Worm (Caenorhabditis elegans) whole organism, L2 larva: ENCODE results near the gene npr-34.

Experiments
- C34F6.9 ChIP-seq: fragments of 150-350 bp; optimal IDR thresholded peaks from 2 replicates; lab custom pipeline; 2014; ENCODE audit warnings: missing biosample characterization, missing genetic modification characterization
- R02D3.7 ChIP-seq: fragments of 150-350 bp; optimal IDR thresholded peaks from 2 replicates; lab custom pipeline; 2014; ENCODE audit warnings: missing biosample characterization, missing genetic modification characterization
- Y55F3AM.14 ChIP-seq: fragments of 200-800 bp; sonication (Bioruptor generic); optimal IDR thresholded peaks from 2 replicates; lab custom pipeline; 2018; ENCODE audit warnings: mild to moderate bottlenecking, missing genetic modification characterization, missing compliant biosample characterization
- ZK546.5 ChIP-seq: sonication (generic microtip); optimal IDR thresholded peaks from 2 replicates; lab custom pipeline; 2017; ENCODE audit warnings: missing biosample characterization, missing genetic modification characterization
- alr-1 ChIP-seq: fragments of 150-350 bp; optimal IDR thresholded peaks from 2 replicates; lab custom pipeline; 2014; ENCODE audit warnings: missing biosample characterization, missing genetic modification characterization
- aly-2 ChIP-seq: fragments of 150-350 bp; optimal IDR thresholded peaks from 2 replicates; lab custom pipeline; 2014; ENCODE audit warnings: missing biosample characterization, missing genetic modification characterization
- ama-1 ChIP-seq: fragments of 150-350 bp; optimal IDR thresholded peaks from 2 replicates; lab custom pipeline; 2018; ENCODE audit warnings: inconsistent platforms
- blmp-1 ChIP-seq: sonication (generic microtip); optimal IDR thresholded peaks from 2 replicates; lab custom pipeline; 2017; ENCODE audit warnings: missing genetic modification characterization, mild to moderate bottlenecking, missing compliant biosample characterization, antibody characterized with exemption, moderate library complexity; ENCODE audit not compliant: insufficient read depth
- ceh-16 ChIP-seq: fragments of 150-350 bp; optimal IDR thresholded peaks from 2 replicates; lab custom pipeline; 2014; ENCODE audit warnings: missing biosample characterization, missing genetic modification characterization
- dmd-4 ChIP-seq: sonication (generic microtip); optimal IDR thresholded peaks from 2 replicates; lab custom pipeline; 2017; ENCODE audit warnings: missing biosample characterization, missing genetic modification characterization
- egl-27 ChIP-seq: sonication (generic microtip); optimal IDR thresholded peaks from 3 replicates; lab custom pipeline; 2017; ENCODE audit warnings: missing biosample characterization, missing genetic modification reagents, missing genetic modification characterization
- elt-1 ChIP-seq: fragments of 150-350 bp; optimal IDR thresholded peaks from 2 replicates; lab custom pipeline; 2014; ENCODE audit warnings: missing biosample characterization, missing genetic modification characterization
- fos-1 ChIP-seq: fragments of 150-350 bp; optimal IDR thresholded peaks from 2 replicates; lab custom pipeline; 2014; ENCODE audit warnings: missing biosample characterization, missing genetic modification characterization
- gmeb-1 ChIP-seq: fragments of 150-350 bp; optimal IDR thresholded peaks from 2 replicates; lab custom pipeline; 2014; ENCODE audit warnings: missing biosample characterization, missing genetic modification characterization
- lin-11 ChIP-seq: fragments of 150-350 bp; sonication (generic microtip); optimal IDR thresholded peaks from 2 replicates; lab custom pipeline; 2014; ENCODE audit warnings: missing biosample characterization, missing genetic modification characterization, inconsistent platforms, mixed read lengths
- lsy-2 ChIP-seq, 2 experiments: fragments of 150-350 bp in 1 of 2; sonication (generic microtip) in 1 of 2; optimal IDR thresholded peaks; 2 replicates each; lab custom pipeline; 2014 to 2017; ENCODE audit warnings: missing biosample characterization in 2 of 2, missing genetic modification characterization in 2 of 2
- mab-5 ChIP-seq: fragments of 150-350 bp; optimal IDR thresholded peaks from 2 replicates; lab custom pipeline; 2014; ENCODE audit warnings: missing biosample characterization, missing genetic modification characterization
- mbf-1 ChIP-seq: sonication (generic microtip); optimal IDR thresholded peaks from 2 replicates; lab custom pipeline; 2017; ENCODE audit warnings: missing biosample characterization, missing genetic modification characterization
- mdl-1 ChIP-seq, 2 experiments: fragments of 150-350 bp in 1 of 2; sonication (generic microtip) in 1 of 2; optimal IDR thresholded peaks; 2 replicates each; lab custom pipeline; 2017; ENCODE audit warnings: missing biosample characterization in 2 of 2, missing genetic modification characterization in 2 of 2
- nhr-10 ChIP-seq: sonication (generic microtip); optimal IDR thresholded peaks from 2 replicates; lab custom pipeline; 2017; ENCODE audit warnings: missing biosample characterization, missing genetic modification characterization
- nhr-11 ChIP-seq: fragments of 150-350 bp; optimal IDR thresholded peaks from 2 replicates; lab custom pipeline; 2014; ENCODE audit warnings: missing biosample characterization, missing genetic modification characterization
- nhr-129 ChIP-seq: fragments of 150-350 bp; optimal IDR thresholded peaks from 2 replicates; lab custom pipeline; 2014; ENCODE audit warnings: missing biosample characterization, missing genetic modification characterization
- nhr-21 ChIP-seq: fragments of 150-350 bp; optimal IDR thresholded peaks from 2 replicates; lab custom pipeline; 2014; ENCODE audit warnings: missing biosample characterization, missing genetic modification characterization
- nhr-23 ChIP-seq: fragments of 150-350 bp; optimal IDR thresholded peaks from 2 replicates; lab custom pipeline; 2014; ENCODE audit warnings: missing biosample characterization, missing genetic modification reagents, missing genetic modification characterization
- nhr-237 ChIP-seq: fragments of 150-350 bp; optimal IDR thresholded peaks from 2 replicates; lab custom pipeline; 2014; ENCODE audit warnings: missing biosample characterization, missing genetic modification characterization
- nhr-6 ChIP-seq: fragments of 150-350 bp; optimal IDR thresholded peaks from 2 replicates; lab custom pipeline; 2014; ENCODE audit warnings: missing biosample characterization, missing genetic modification characterization
- nhr-77 ChIP-seq: fragments of 150-350 bp; optimal IDR thresholded peaks from 2 replicates; lab custom pipeline; 2014; ENCODE audit warnings: missing biosample characterization, missing genetic modification characterization
- peb-1 ChIP-seq: fragments of 150-350 bp; optimal IDR thresholded peaks from 2 replicates; lab custom pipeline; 2014; ENCODE audit warnings: missing biosample characterization, missing genetic modification characterization
- skn-1 ChIP-seq: sonication (generic microtip); optimal IDR thresholded peaks from 2 replicates; lab custom pipeline; 2017; ENCODE audit warnings: missing biosample characterization, missing genetic modification characterization
- snpc-4 ChIP-seq: fragments of 150-350 bp; optimal IDR thresholded peaks from 2 replicates; lab custom pipeline; 2014; ENCODE audit warnings: missing biosample characterization, missing genetic modification characterization
- unc-39 ChIP-seq: fragments of 150-350 bp; optimal IDR thresholded peaks from 2 replicates; lab custom pipeline; 2014; ENCODE audit warnings: missing biosample characterization, missing genetic modification characterization
- unc-55 ChIP-seq: fragments of 150-350 bp; sonication (generic microtip); optimal IDR thresholded peaks from 3 replicates; lab custom pipeline; 2014; ENCODE audit warnings: missing biosample characterization, missing genetic modification reagents, missing genetic modification characterization
- unc-62 ChIP-seq: fragments of 150-350 bp; optimal IDR thresholded peaks from 2 replicates; lab custom pipeline; 2014; ENCODE audit warnings: missing biosample characterization, missing genetic modification reagents, missing genetic modification characterization
- ztf-1 ChIP-seq: fragments of 200-800 bp; sonication (Bioruptor generic); conservative IDR thresholded peaks from 2 replicates; pipeline ENCODE4 v1.3.6; 2022; ENCODE audit warnings: missing genetic modification characterization, missing compliant biosample characterization
- ztf-11 ChIP-seq: sonication (generic microtip); optimal IDR thresholded peaks from 2 replicates; lab custom pipeline; 2017; ENCODE audit warnings: missing biosample characterization, missing genetic modification characterization

npr-34 gene

DNA sequence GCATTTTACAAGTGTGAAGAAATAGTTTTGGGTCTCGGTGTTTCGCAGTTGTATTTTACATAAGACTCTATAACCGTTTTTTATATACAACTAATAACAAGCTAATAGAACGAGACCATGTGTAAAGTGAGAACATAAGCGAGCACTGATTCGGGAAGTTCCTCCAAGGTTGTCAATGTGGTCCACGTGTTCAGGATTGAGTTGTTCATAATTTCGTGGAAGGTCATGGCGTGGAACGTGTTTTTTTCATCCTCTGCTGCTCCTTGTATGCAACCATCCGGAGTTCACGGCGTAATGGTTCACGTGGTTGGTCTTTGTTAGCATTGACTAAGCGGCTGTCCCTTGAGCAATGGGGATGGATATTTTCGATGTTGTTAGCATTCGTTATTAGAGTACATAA is 10.9 kb downstream of the npr-34 start:
- TF ChIP-seq nhr-129 (no peak), ceh-16 (tag; lab: Kevin White, UChicago) (no peak), gmeb-1 (tag; lab: Kevin White, UChicago) (no peak), fos-1 (tag; lab: Kevin White, UChicago) (no peak), ama-1 (no peak), nhr-10 (tag; lab: Kevin White, UChicago) (no peak), mab-5 (no peak), alr-1 (tag; lab: Kevin White, UChicago) (no peak), snpc-4 (tag; lab: Kevin White, UChicago) (no peak), Y55F3AM.14 (no peak), nhr-21 (tag; lab: Kevin White, UChicago) (no peak), peb-1 (tag; lab: Kevin White, UChicago) (no peak), egl-27 (tag; lab: Kevin White, UChicago) (no peak), unc-55 (no peak), R02D3.7 (tag; lab: Kevin White, UChicago) (no peak), blmp-1 (tag; lab: Kevin White, UChicago) (no peak)

DNA sequence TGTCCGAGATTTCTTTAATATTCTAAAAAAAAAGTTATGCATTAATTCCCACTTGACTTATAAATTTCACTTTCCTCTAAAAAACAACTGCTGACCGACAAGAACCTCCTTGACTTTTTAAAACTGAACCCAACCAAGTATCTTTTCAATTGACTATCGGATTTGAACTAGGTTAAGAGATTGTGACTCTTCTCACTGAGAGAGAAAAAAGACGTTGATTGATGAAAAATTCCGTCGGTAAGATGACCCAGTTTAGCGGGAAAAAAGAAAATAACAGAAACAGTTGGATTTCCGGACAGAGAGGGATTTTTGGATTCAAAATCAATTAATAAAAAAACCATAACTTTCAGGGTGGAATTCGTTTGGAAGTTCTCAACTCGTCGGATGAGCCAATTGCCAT is 32.6 kb downstream of the npr-34 start:
- no peak for TF ChIP-seq unc-55
- TF ChIP-seq elt-1, result no peak
- no peak for TF ChIP-seq aly-2 (tag; lab: Kevin White, UChicago)
- TF ChIP-seq nhr-237, result no peak
- no peak for TF ChIP-seq R02D3.7 (tag; lab: Kevin White, UChicago)
- no peak for TF ChIP-seq nhr-23
- TF ChIP-seq ZK546.5 (tag; lab: Kevin White, UChicago), result no peak
- TF ChIP-seq nhr-77, result no peak
- no peak for TF ChIP-seq blmp-1 (tag; lab: Kevin White, UChicago)
- no peak for TF ChIP-seq fos-1 (tag; lab: Kevin White, UChicago)
- TF ChIP-seq nhr-6 (tag; lab: Kevin White, UChicago), result no peak
- no peak for TF ChIP-seq nhr-11 (tag; lab: Kevin White, UChicago)
- no peak for TF ChIP-seq gmeb-1 (tag; lab: Kevin White, UChicago)
- TF ChIP-seq skn-1 (tag; lab: Kevin White, UChicago), result no peak
- TF ChIP-seq lsy-2 (tag; optimal IDR thresholded peaks at IDR 0.05; lab: Kevin White, UChicago), result no peak
- no peak for TF ChIP-seq unc-39 (tag; lab: Kevin White, UChicago)
- TF ChIP-seq mdl-1 (tag; optimal IDR thresholded peaks at IDR 0.05; lab: Kevin White, UChicago), result no peak
- TF ChIP-seq unc-62 (GFP tag; lab: Kevin White, UChicago), result no peak
- TF ChIP-seq mbf-1 (tag; lab: Kevin White, UChicago), result no peak
- TF ChIP-seq alr-1 (tag; lab: Kevin White, UChicago), result no peak

DNA sequence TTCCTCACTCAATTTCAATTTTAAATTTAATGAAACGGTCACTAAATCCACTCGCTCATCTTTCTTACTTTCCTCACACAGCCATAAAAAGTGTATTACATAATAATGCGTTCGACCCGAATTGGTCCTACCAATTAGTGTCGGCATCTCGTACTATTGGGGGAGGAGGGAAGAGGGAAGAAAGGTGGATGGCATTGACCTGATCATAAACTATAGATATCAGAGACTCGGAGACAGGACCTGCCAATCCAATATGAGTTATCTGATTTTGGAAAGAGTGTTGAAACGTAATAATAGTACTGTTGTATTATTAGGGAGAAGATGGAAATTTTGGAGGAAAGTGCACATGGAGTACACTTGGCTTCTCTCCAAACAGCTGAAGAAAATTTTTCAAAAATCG is 33.1 kb downstream of the npr-34 start:
- TF ChIP-seq nhr-11 (tag; lab: Kevin White, UChicago) (no peak), ceh-16 (tag; lab: Kevin White, UChicago) (peak; percentile 15)

DNA sequence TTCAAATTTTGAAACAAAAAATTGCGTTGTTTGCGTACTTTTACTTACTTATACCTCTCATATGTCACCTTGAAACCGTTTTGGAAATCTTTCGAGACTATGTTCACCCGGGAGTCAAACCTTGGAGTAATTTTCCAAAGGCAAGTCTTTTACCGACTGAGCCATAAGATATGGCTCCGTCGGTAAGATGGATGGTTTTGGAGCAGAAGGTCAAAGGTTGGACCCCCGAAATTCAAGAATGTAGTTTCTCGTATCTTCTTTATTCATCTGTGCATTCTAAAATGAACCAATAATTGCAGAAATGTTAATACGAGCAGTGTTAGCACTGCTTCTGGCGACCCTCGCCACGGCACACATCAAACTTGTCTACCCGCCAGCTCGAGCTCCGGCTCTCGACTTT is 33.8 kb downstream of the npr-34 start, which contains the start of gene C09F9.2:
Gene C09F9.2, plus strand, starts transcription at position 301 of the 400 bp plus-strand sequence.
- no peak for TF ChIP-seq lsy-2 (tag; optimal IDR thresholded peaks at IDR 0.05; lab: Kevin White, UChicago)
- no peak for TF ChIP-seq skn-1 (tag; lab: Kevin White, UChicago)
- TF ChIP-seq lin-11 (tag; lab: Kevin White, UChicago), result no peak
- no peak for TF ChIP-seq ztf-11 (tag; lab: Kevin White, UChicago)
- no peak for TF ChIP-seq unc-62 (GFP tag; lab: Kevin White, UChicago)
- TF ChIP-seq unc-55, result no peak
- TF ChIP-seq mab-5, result no peak
- no peak for TF ChIP-seq nhr-77
- no peak for TF ChIP-seq ceh-16 (tag; lab: Kevin White, UChicago)
- no peak for TF ChIP-seq fos-1 (tag; lab: Kevin White, UChicago)
- TF ChIP-seq nhr-237, result no peak
- TF ChIP-seq ztf-1 (GFP tag; lab: Robert Waterston, UW), result no peak
- TF ChIP-seq mdl-1 (tag; optimal IDR thresholded peaks at IDR 0.05; lab: Kevin White, UChicago), result no peak
- TF ChIP-seq nhr-21 (tag; lab: Kevin White, UChicago), result no peak
- TF ChIP-seq C34F6.9, result no peak
- no peak for TF ChIP-seq nhr-10 (tag; lab: Kevin White, UChicago)

DNA sequence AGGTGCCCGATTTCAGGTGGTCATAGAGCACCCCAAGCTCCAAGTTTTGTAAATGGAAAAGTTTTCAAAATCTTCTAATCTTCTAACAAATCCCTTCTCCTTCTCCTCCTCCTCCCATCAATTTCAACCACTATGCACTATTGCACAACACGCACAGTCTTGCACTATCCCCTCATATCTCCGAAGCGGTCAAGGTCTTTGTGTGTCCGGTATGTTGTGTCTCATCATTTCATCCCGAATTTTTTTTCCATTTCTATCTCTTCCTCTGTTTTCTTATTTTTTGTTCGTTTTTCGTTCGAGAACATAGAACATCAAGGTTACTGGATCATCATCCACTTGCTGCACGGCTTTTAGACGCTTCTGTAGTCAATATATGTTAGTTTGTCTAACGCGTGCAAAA is 34.8 kb downstream of the npr-34 start:
- no peak for TF ChIP-seq dmd-4 (tag; lab: Kevin White, UChicago)
- TF ChIP-seq ceh-16 (tag; lab: Kevin White, UChicago), result peak; percentile 22
- no peak for TF ChIP-seq egl-27 (tag; lab: Kevin White, UChicago)
- no peak for TF ChIP-seq elt-1
- no peak for TF ChIP-seq peb-1 (tag; lab: Kevin White, UChicago)
- TF ChIP-seq nhr-21 (tag; lab: Kevin White, UChicago), result peak; percentile 30
